Fruit fly (Drosophila melanogaster) whole organism, embryonic: ENCODE data around the gene pyd.
A peak's percentile ranks its signal among the peaks of the same experiment; 100 is the strongest.

Experiments
- Atf3 ChIP-seq: fragments of 200-800 bp; sonication (Bioruptor generic); optimal IDR thresholded peaks from 3 replicates; lab custom pipeline; 2016; ENCODE audit warnings: missing biosample characterization, missing genetic modification characterization
- CG10366 ChIP-seq: fragments of 200-800 bp; sonication (Bioruptor generic); IDR thresholded peaks from 2 replicates; pipeline ENCODE4 v1.3.6; 2022; ENCODE audit warnings: missing biosample characterization, missing genetic modification characterization
- CG10431 ChIP-seq: fragments of 200-800 bp; sonication (Bioruptor generic); optimal IDR thresholded peaks from 3 replicates; lab custom pipeline; 2018; ENCODE audit warnings: missing biosample characterization, mild to moderate bottlenecking, missing genetic modification characterization
- CG12942 ChIP-seq: fragments of 200-800 bp; sonication (Bioruptor generic); optimal IDR thresholded peaks from 3 replicates; lab custom pipeline; 2016; ENCODE audit warnings: missing biosample characterization, missing genetic modification characterization
- CG13775 ChIP-seq: fragments of 200-800 bp; sonication (Bioruptor generic); optimal IDR thresholded peaks from 3 replicates; lab custom pipeline; 2017; ENCODE audit warnings: missing biosample characterization, mild to moderate bottlenecking, missing genetic modification characterization
- CG14710 ChIP-seq: fragments of 200-800 bp; sonication (Bioruptor generic); optimal IDR thresholded peaks from 3 replicates; lab custom pipeline; 2019; ENCODE audit warnings: missing biosample characterization, mild to moderate bottlenecking, missing genetic modification characterization, moderate library complexity
- CG1792 ChIP-seq: fragments of 200-800 bp; sonication (Bioruptor generic); optimal IDR thresholded peaks from 2 replicates; lab custom pipeline; 2016; ENCODE audit warnings: missing biosample characterization, missing genetic modification characterization
- CG18476 ChIP-seq: fragments of 200-800 bp; sonication (Bioruptor generic); optimal IDR thresholded peaks from 2 replicates; lab custom pipeline; 2016; ENCODE audit warnings: missing biosample characterization, mild to moderate bottlenecking, missing genetic modification characterization
- CG18619 ChIP-seq: fragments of 200-800 bp; sonication (Bioruptor generic); optimal IDR thresholded peaks from 3 replicates; lab custom pipeline; 2017; ENCODE audit warnings: missing biosample characterization, mild to moderate bottlenecking, missing genetic modification characterization
- CG2129 ChIP-seq: fragments of 200-800 bp; sonication (Bioruptor generic); IDR thresholded peaks from 2 replicates; pipeline ENCODE4 v1.3.6; 2022; ENCODE audit warnings: missing biosample characterization, missing genetic modification characterization; ENCODE audit not compliant: partially characterized antibody
- CG2202 ChIP-seq: fragments of 200-800 bp; sonication (Bioruptor generic); optimal IDR thresholded peaks from 2 replicates; lab custom pipeline; 2018; ENCODE audit warnings: missing biosample characterization, mild to moderate bottlenecking, missing genetic modification characterization
- CG2875 ChIP-seq: fragments of 200-800 bp; sonication (Bioruptor generic); optimal IDR thresholded peaks from 2 replicates; lab custom pipeline; 2017; ENCODE audit warnings: missing biosample characterization, mild to moderate bottlenecking, missing genetic modification characterization, missing genetic modification reagents
- CG31441 ChIP-seq: fragments of 200-800 bp; sonication (Bioruptor generic); IDR thresholded peaks from 2 replicates; pipeline ENCODE4 v1.3.6; 2022; ENCODE audit warnings: missing biosample characterization, missing genetic modification characterization
- CG32767 ChIP-seq: fragments of 200-800 bp; sonication (Bioruptor generic); IDR thresholded peaks from 2 replicates; pipeline ENCODE4 v1.3.6; 2022; ENCODE audit warnings: missing biosample characterization, missing genetic modification characterization
- CG34224 ChIP-seq: fragments of 200-800 bp; sonication (Bioruptor generic); IDR thresholded peaks from 3 replicates; pipeline ENCODE4 v1.3.6; 2022; ENCODE audit warnings: missing biosample characterization, missing genetic modification characterization; ENCODE audit not compliant: partially characterized antibody
- CG3726 ChIP-seq: fragments of 200-800 bp; sonication (Bioruptor generic); IDR thresholded peaks from 3 replicates; pipeline ENCODE4, ENCODE4 v1.3.6; 2022; ENCODE audit warnings: missing biosample characterization, missing genetic modification characterization
- CG6791 ChIP-seq: fragments of 200-800 bp; sonication (Bioruptor generic); IDR thresholded peaks from 3 replicates; pipeline ENCODE4 v1.3.6; 2022; ENCODE audit warnings: missing biosample characterization, missing genetic modification characterization; ENCODE audit not compliant: partially characterized antibody
- CG9215 ChIP-seq: fragments of 200-800 bp; sonication (Bioruptor generic); IDR thresholded peaks from 2 replicates; pipeline ENCODE4 v1.3.6; 2022; ENCODE audit warnings: missing biosample characterization, missing genetic modification characterization
- CG9437 ChIP-seq: fragments of 200-800 bp; sonication (Bioruptor generic); optimal IDR thresholded peaks from 2 replicates; lab custom pipeline; 2018; ENCODE audit warnings: missing biosample characterization, mild to moderate bottlenecking, missing genetic modification characterization
- CG9727 ChIP-seq: fragments of 200-800 bp; sonication (Bioruptor generic); optimal IDR thresholded peaks from 3 replicates; lab custom pipeline; 2017; ENCODE audit warnings: missing biosample characterization, mild to moderate bottlenecking, missing genetic modification characterization
- Camta ChIP-seq: fragments of 200-800 bp; sonication (Bioruptor generic); optimal IDR thresholded peaks from 2 replicates; lab custom pipeline; 2016; ENCODE audit warnings: missing biosample characterization, missing genetic modification characterization
- Dip2 ChIP-seq: fragments of 200-800 bp; sonication (Bioruptor generic); IDR thresholded peaks from 2 replicates; pipeline ENCODE4 v1.3.6; 2022; ENCODE audit warnings: missing biosample characterization, missing genetic modification characterization
- Dp ChIP-seq: fragments of 200-800 bp; sonication (Bioruptor generic); optimal IDR thresholded peaks from 2 replicates; lab custom pipeline; 2018; ENCODE audit warnings: missing biosample characterization, mild to moderate bottlenecking, missing genetic modification characterization, moderate library complexity
- Drgx ChIP-seq: fragments of 200-800 bp; sonication (Bioruptor generic); IDR thresholded peaks from 2 replicates; pipeline ENCODE4 v1.3.6; 2022; ENCODE audit warnings: missing biosample characterization, missing genetic modification characterization
- Ets65A ChIP-seq: fragments of 200-800 bp; sonication (Bioruptor generic); peaks from one replicate; lab custom pipeline; 2016; ENCODE audit warnings: missing biosample characterization, missing genetic modification characterization
- Ets97D ChIP-seq: fragments of 200-800 bp; sonication (Bioruptor generic); optimal IDR thresholded peaks from 3 replicates; lab custom pipeline; 2016; ENCODE audit warnings: missing biosample characterization, missing genetic modification characterization
- Hr51 ChIP-seq, 2 experiments: fragments of 200-800 bp; sonication (Bioruptor generic); optimal IDR thresholded peaks; 2 replicates in 1 of 2; 3 replicates in 1 of 2; lab custom pipeline; 2016 to 2018; ENCODE audit warnings: missing biosample characterization in 2 of 2, missing genetic modification characterization in 2 of 2, mild to moderate bottlenecking in 1 of 2, moderate library complexity in 1 of 2
- Med ChIP-seq: fragments of 200-800 bp; sonication (Bioruptor generic); peaks from one replicate; lab custom pipeline; 2016; ENCODE audit warnings: missing biosample characterization, missing genetic modification characterization, mild to moderate bottlenecking, inconsistent platforms, moderate library complexity
- Neu2 ChIP-seq: fragments of 200-800 bp; sonication (Bioruptor generic); optimal IDR thresholded peaks from 3 replicates; lab custom pipeline; 2016; ENCODE audit warnings: missing biosample characterization, missing genetic modification characterization, borderline replicate concordance
- Nf-YA ChIP-seq: fragments of 200-800 bp; sonication (Bioruptor generic); IDR thresholded peaks from 2 replicates; pipeline ENCODE4 v1.3.6; 2022; ENCODE audit warnings: missing biosample characterization, missing genetic modification characterization
- Opbp ChIP-seq: fragments of 200-800 bp; sonication (Bioruptor generic); IDR thresholded peaks from 3 replicates; pipeline ENCODE4 v1.3.6; 2022; ENCODE audit warnings: missing biosample characterization, missing genetic modification characterization; ENCODE audit not compliant: partially characterized antibody
- ap ChIP-seq: fragments of 200-800 bp; sonication (Bioruptor generic); IDR thresholded peaks from 2 replicates; pipeline ENCODE4 v1.3.6; 2022; ENCODE audit warnings: missing biosample characterization, missing genetic modification characterization
- btn ChIP-seq: fragments of 200-800 bp; sonication (Bioruptor generic); optimal IDR thresholded peaks from 2 replicates; lab custom pipeline; 2016; ENCODE audit warnings: missing biosample characterization, missing genetic modification characterization
- crol ChIP-seq: fragments of 200-800 bp; sonication (Bioruptor generic); IDR thresholded peaks from 2 replicates; pipeline ENCODE4 v1.3.6; 2022; ENCODE audit warnings: missing biosample characterization, missing genetic modification characterization
- fd102C ChIP-seq: fragments of 200-800 bp; sonication (Bioruptor generic); optimal IDR thresholded peaks from 2 replicates; lab custom pipeline; 2018; ENCODE audit warnings: missing biosample characterization, mild to moderate bottlenecking, missing genetic modification characterization, moderate library complexity
- ftz-f1 ChIP-seq: fragments of 200-800 bp; sonication (Bioruptor generic); optimal IDR thresholded peaks from 2 replicates; lab custom pipeline; 2016; ENCODE audit warnings: missing biosample characterization, missing genetic modification characterization
- hbn ChIP-seq: fragments of 200-800 bp; sonication (Bioruptor generic); IDR thresholded peaks from 2 replicates; pipeline ENCODE4 v1.3.6; 2022; ENCODE audit warnings: missing biosample characterization, missing genetic modification characterization; ENCODE audit not compliant: partially characterized antibody
- jing ChIP-seq: fragments of 200-800 bp; sonication (Bioruptor generic); optimal IDR thresholded peaks from 2 replicates; lab custom pipeline; 2018; ENCODE audit warnings: missing biosample characterization, mild to moderate bottlenecking, missing genetic modification characterization
- jumu ChIP-seq: fragments of 200-800 bp; sonication (Bioruptor generic); optimal IDR thresholded peaks from 3 replicates; lab custom pipeline; 2016; ENCODE audit warnings: missing biosample characterization, missing genetic modification characterization
- klu ChIP-seq: fragments of 200-800 bp; sonication (Bioruptor generic); IDR thresholded peaks from 2 replicates; pipeline ENCODE4 v1.3.6; 2022; ENCODE audit warnings: missing biosample characterization, missing genetic modification characterization
- nom ChIP-seq: fragments of 200-800 bp; sonication (Bioruptor generic); optimal IDR thresholded peaks from 2 replicates; lab custom pipeline; 2017; ENCODE audit warnings: missing biosample characterization, missing genetic modification characterization, mild to moderate bottlenecking, moderate library complexity, missing genetic modification reagents
- prd ChIP-seq, 3 experiments: fragments of >200 bp in 2 of 3; fragments of 200-800 bp in 1 of 3; sonication (Bioruptor generic) in 1 of 3; optimal IDR thresholded peaks in 2 of 3; IDR thresholded peaks in 1 of 3; 2 replicates in 2 of 3; 3 replicates in 1 of 3; pipeline versions ENCODE4 v1.3.6 to Lab custom; 2017 to 2022; ENCODE audit warnings: missing biosample characterization in 1 of 3, missing genetic modification characterization in 1 of 3
- pum ChIP-seq: fragments of 200-800 bp; sonication (Bioruptor generic); optimal IDR thresholded peaks from 2 replicates; lab custom pipeline; 2016; ENCODE audit warnings: missing biosample characterization, missing genetic modification characterization
- ranshi ChIP-seq: fragments of 200-800 bp; sonication (Bioruptor generic); IDR thresholded peaks from 2 replicates; pipeline ENCODE4 v1.3.6; 2022; ENCODE audit warnings: missing biosample characterization, missing genetic modification characterization
- sr ChIP-seq: fragments of 200-800 bp; sonication (Bioruptor generic); IDR thresholded peaks from 3 replicates; pipeline ENCODE4 v1.3.6; 2022; ENCODE audit warnings: missing biosample characterization, missing genetic modification characterization
- stc ChIP-seq: fragments of 200-800 bp; sonication (Bioruptor generic); IDR thresholded peaks from 2 replicates; pipeline ENCODE4 v1.3.6; 2022; ENCODE audit warnings: missing biosample characterization, missing genetic modification characterization
- toy ChIP-seq: fragments of 200-800 bp; sonication (Bioruptor generic); IDR thresholded peaks from 2 replicates; pipeline ENCODE4 v1.3.6; 2022; ENCODE audit warnings: missing biosample characterization, missing genetic modification characterization
- wor ChIP-seq: fragments of 200-800 bp; sonication (Bioruptor generic); IDR thresholded peaks from 2 replicates; pipeline ENCODE4 v1.3.6; 2022; ENCODE audit warnings: missing biosample characterization, missing genetic modification characterization
- zen ChIP-seq: fragments of 200-800 bp; sonication (Bioruptor generic); optimal IDR thresholded peaks from 3 replicates; lab custom pipeline; 2018; ENCODE audit warnings: missing biosample characterization, mild to moderate bottlenecking, missing genetic modification characterization, moderate library complexity

Gene pyd

DNA sequence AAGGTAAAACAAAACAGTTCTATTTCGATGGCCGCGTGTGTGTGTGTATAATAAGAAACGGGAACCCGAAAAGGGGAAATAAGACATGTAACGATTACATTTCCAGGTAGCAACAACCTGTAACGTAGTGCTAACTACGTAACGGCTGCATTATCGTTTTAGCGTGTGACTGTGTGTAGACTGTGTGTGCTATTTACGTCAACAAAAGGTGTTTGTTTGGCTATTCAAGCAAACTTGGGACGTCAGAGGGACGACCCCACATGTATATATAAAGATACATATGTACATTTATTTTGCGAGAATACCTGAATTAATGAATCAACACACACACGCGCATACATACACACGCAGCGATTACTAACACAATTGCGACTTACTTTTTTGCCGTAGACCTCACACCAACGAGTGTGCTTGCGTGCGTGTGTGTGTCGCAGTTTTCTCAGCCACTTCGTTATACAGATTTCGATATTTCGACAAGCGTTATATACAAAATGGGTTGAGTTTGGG, 112.1 kb downstream of the pyd start (continued):
- TF ChIP-seq CG31441 (no peak), CG1792 (GFP tag; lab: Kevin White, UChicago) (no peak), CG12942 (GFP tag; lab: Kevin White, UChicago) (no peak), CG2129 (GFP tag; lab: Robert Waterston, UW) (no peak), sr (GFP tag; lab: Robert Waterston, UW) (no peak), nom (GFP tag; lab: Kevin White, UChicago) (no peak)

- TF ChIP-seq Ets97D (GFP tag; lab: Kevin White, UChicago) (peak; percentile 1), jing (GFP tag; lab: Kevin White, UChicago) (no peak), ftz-f1 (GFP tag; lab: Kevin White, UChicago) (no peak), Opbp (GFP tag; lab: Robert Waterston, UW) (no peak), CG9215 (GFP tag; lab: Robert Waterston, UW) (no peak), Nf-YA (GFP tag; lab: Robert Waterston, UW) (no peak), Camta (GFP tag; lab: Kevin White, UChicago) (no peak), pum (no peak), btn (GFP tag; lab: Kevin White, UChicago) (no peak), Neu2 (GFP tag; lab: Kevin White, UChicago) (peak; percentile 11), ap (GFP tag; lab: Robert Waterston, UW) (no peak), zen (tag; lab: Kevin White, UChicago) (no peak), jumu (GFP tag; lab: Kevin White, UChicago) (peak; percentile 1), CG2875 (GFP tag; lab: Kevin White, UChicago) (no peak), Dp (GFP tag; lab: Kevin White, UChicago) (no peak), Atf3 (no peak), CG2202 (no peak), CG34224 (GFP tag; lab: Robert Waterston, UW) (no peak), Med (GFP tag; lab: Kevin White, UChicago) (peak; percentile 80), CG18476 (GFP tag; lab: Kevin White, UChicago) (no peak), CG3726 (GFP tag; lab: Robert Waterston, UW) (no peak), CG18619 (GFP tag; lab: Kevin White, UChicago) (no peak), Drgx (no peak), Hr51 (GFP tag; optimal IDR thresholded peaks at IDR 0.05; lab: Kevin White, UChicago) (no peak), ranshi (GFP tag; lab: Robert Waterston, UW) (no peak), stc (no peak), CG9437 (GFP tag; lab: Kevin White, UChicago) (no peak), CG13775 (GFP tag; lab: Kevin White, UChicago) (peak; percentile 79), CG32767 (GFP tag; lab: Robert Waterston, UW) (no peak), fd102C (no peak), CG14710 (tag; lab: Kevin White, UChicago) (no peak), Dip2 (GFP tag; lab: Robert Waterston, UW) (no peak), CG10366 (GFP tag; lab: Robert Waterston, UW) (no peak), wor (GFP tag; lab: Robert Waterston, UW) (no peak), toy (no peak), Ets65A (GFP tag; lab: Kevin White, UChicago) (peak; percentile 60), klu (GFP tag; lab: Robert Waterston, UW) (no peak), hbn (GFP tag; lab: Robert Waterston, UW) (no peak), crol (GFP tag; lab: Robert Waterston, UW) (0 out of 2 replicates have a peak, but pooled peaks have one; percentile 42), CG9727 (GFP tag; lab: Kevin White, UChicago) (no peak), CG10431 (GFP tag; lab: Kevin White, UChicago) (no peak), CG6791 (no peak), prd (optimal IDR thresholded peaks at IDR 0.05; lab: Kevin White, UChicago) (no peak), prd (GFP tag; IDR thresholded peaks at IDR 0.05; lab: Robert Waterston, UW) (no peak)
Measured at dm6 chr3R:8818239-8818638, 113.5 kb downstream of the pyd start.
